Fruit fly (Drosophila melanogaster) whole organism, embryonic: ENCODE measurements around the gene Kap3.
A peak's percentile ranks its signal among the peaks of the same experiment; 100 is the strongest.

ENCODE experiments used
- BEAF-32 ChIP-seq: fragments of 200-800 bp; sonication (Bioruptor generic); optimal IDR thresholded peaks from 3 replicates; lab custom pipeline; 2017; ENCODE audit warnings: missing biosample characterization, missing genetic modification characterization, mild to moderate bottlenecking, moderate library complexity, missing genetic modification reagents
- Blimp-1 ChIP-seq: fragments of 200-800 bp; sonication (Bioruptor generic); optimal IDR thresholded peaks from 3 replicates; lab custom pipeline; 2018; ENCODE audit warnings: missing biosample characterization, missing genetic modification characterization, mild to moderate bottlenecking, moderate library complexity, missing genetic modification reagents
- CG13287 ChIP-seq: fragments of 200-800 bp; sonication (Bioruptor generic); IDR thresholded peaks from 2 replicates; pipeline ENCODE4 v1.3.6; 2022; ENCODE audit warnings: missing biosample characterization, missing genetic modification characterization; ENCODE audit not compliant: partially characterized antibody
- CG13624 ChIP-seq: fragments of 200-800 bp; sonication (Bioruptor generic); optimal IDR thresholded peaks from 2 replicates; lab custom pipeline; 2016; ENCODE audit warnings: missing biosample characterization, missing genetic modification characterization
- CG14710 ChIP-seq: fragments of 200-800 bp; sonication (Bioruptor generic); optimal IDR thresholded peaks from 3 replicates; lab custom pipeline; 2019; ENCODE audit warnings: missing biosample characterization, mild to moderate bottlenecking, missing genetic modification characterization, moderate library complexity
- CG14860 ChIP-seq: fragments of 200-800 bp; sonication (Bioruptor generic); IDR thresholded peaks from 3 replicates; pipeline ENCODE4 v1.3.6; 2022; ENCODE audit warnings: missing biosample characterization, missing genetic modification characterization; ENCODE audit not compliant: partially characterized antibody
- CG16813 ChIP-seq: fragments of 200-800 bp; sonication (Bioruptor generic); IDR thresholded peaks from 3 replicates; pipeline ENCODE4 v1.3.6; 2022; ENCODE audit warnings: missing biosample characterization, missing genetic modification characterization; ENCODE audit not compliant: partially characterized antibody
- CG17186 ChIP-seq: fragments of 200-800 bp; sonication (Bioruptor generic); optimal IDR thresholded peaks from 3 replicates; lab custom pipeline; 2017; ENCODE audit warnings: missing biosample characterization, missing genetic modification reagents, missing genetic modification characterization
- CG18262 ChIP-seq: fragments of 200-800 bp; optimal IDR thresholded peaks from 3 replicates; lab custom pipeline; 2019; ENCODE audit warnings: missing biosample characterization, mild to moderate bottlenecking, missing genetic modification characterization, moderate library complexity
- CG2129 ChIP-seq: fragments of 200-800 bp; sonication (Bioruptor generic); IDR thresholded peaks from 2 replicates; pipeline ENCODE4 v1.3.6; 2022; ENCODE audit warnings: missing biosample characterization, missing genetic modification characterization; ENCODE audit not compliant: partially characterized antibody
- CG2889 ChIP-seq: fragments of 200-800 bp; sonication (Bioruptor generic); IDR thresholded peaks from 3 replicates; pipeline ENCODE4 v1.3.6; 2022; ENCODE audit warnings: missing biosample characterization, missing genetic modification characterization
- CG3065 ChIP-seq: fragments of 200-800 bp; sonication (Bioruptor generic); optimal IDR thresholded peaks from 2 replicates; lab custom pipeline; 2016; ENCODE audit warnings: missing biosample characterization, missing genetic modification characterization
- CG31441 ChIP-seq: fragments of 200-800 bp; sonication (Bioruptor generic); IDR thresholded peaks from 2 replicates; pipeline ENCODE4 v1.3.6; 2022; ENCODE audit warnings: missing biosample characterization, missing genetic modification characterization
- CG33557 ChIP-seq: fragments of 200-800 bp; sonication (Bioruptor generic); optimal IDR thresholded peaks from 2 replicates; lab custom pipeline; 2019; ENCODE audit warnings: missing biosample characterization, mild to moderate bottlenecking, missing genetic modification characterization, moderate library complexity
- CG6791 ChIP-seq: fragments of 200-800 bp; sonication (Bioruptor generic); IDR thresholded peaks from 3 replicates; pipeline ENCODE4 v1.3.6; 2022; ENCODE audit warnings: missing biosample characterization, missing genetic modification characterization; ENCODE audit not compliant: partially characterized antibody
- CG9797 ChIP-seq: fragments of 200-800 bp; sonication (Bioruptor generic); optimal IDR thresholded peaks from 3 replicates; lab custom pipeline; 2018; ENCODE audit warnings: missing biosample characterization, mild to moderate bottlenecking, missing genetic modification characterization
- Doc3 ChIP-seq: fragments of 200-800 bp; sonication (Bioruptor generic); IDR thresholded peaks from 3 replicates; pipeline ENCODE4 v1.3.6; 2022; ENCODE audit warnings: missing biosample characterization, missing genetic modification characterization; ENCODE audit not compliant: partially characterized antibody
- Dp ChIP-seq: fragments of 200-800 bp; sonication (Bioruptor generic); optimal IDR thresholded peaks from 2 replicates; lab custom pipeline; 2018; ENCODE audit warnings: missing biosample characterization, mild to moderate bottlenecking, missing genetic modification characterization, moderate library complexity
- Elba2 ChIP-seq: fragments of 200-800 bp; sonication (Bioruptor generic); optimal IDR thresholded peaks from 3 replicates; lab custom pipeline; 2016; ENCODE audit warnings: missing biosample characterization, missing genetic modification characterization
- HLH4C ChIP-seq: fragments of 200-800 bp; sonication (Bioruptor generic); IDR thresholded peaks from 3 replicates; pipeline ENCODE4 v1.3.6; 2022; ENCODE audit warnings: missing biosample characterization, missing genetic modification characterization; ENCODE audit not compliant: partially characterized antibody
- Hr39 ChIP-seq: fragments of >200 bp; optimal IDR thresholded peaks from 2 replicates; lab custom pipeline; 2017
- MESR4 ChIP-seq: fragments of 200-800 bp; sonication (Bioruptor generic); optimal IDR thresholded peaks from 2 replicates; lab custom pipeline; 2018; ENCODE audit warnings: missing biosample characterization, mild to moderate bottlenecking, missing genetic modification characterization, moderate library complexity
- Med ChIP-seq: fragments of 200-800 bp; sonication (Bioruptor generic); peaks from one replicate; lab custom pipeline; 2016; ENCODE audit warnings: missing biosample characterization, missing genetic modification characterization, mild to moderate bottlenecking, inconsistent platforms, moderate library complexity
- NFAT ChIP-seq: fragments of 200-800 bp; sonication (Bioruptor generic); IDR thresholded peaks from 2 replicates; pipeline ENCODE4 v1.3.6; 2022; ENCODE audit warnings: missing biosample characterization, missing genetic modification characterization
- Nf-YA ChIP-seq: fragments of 200-800 bp; sonication (Bioruptor generic); IDR thresholded peaks from 2 replicates; pipeline ENCODE4 v1.3.6; 2022; ENCODE audit warnings: missing biosample characterization, missing genetic modification characterization
- Nf-YC ChIP-seq: fragments of 200-800 bp; optimal IDR thresholded peaks from 3 replicates; lab custom pipeline; 2019; ENCODE audit warnings: missing biosample characterization, mild to moderate bottlenecking, missing genetic modification characterization, moderate library complexity
- Opbp ChIP-seq: fragments of 200-800 bp; sonication (Bioruptor generic); IDR thresholded peaks from 3 replicates; pipeline ENCODE4 v1.3.6; 2022; ENCODE audit warnings: missing biosample characterization, missing genetic modification characterization; ENCODE audit not compliant: partially characterized antibody
- ato ChIP-seq: fragments of 200-800 bp; sonication (Bioruptor generic); IDR thresholded peaks from 2 replicates; pipeline ENCODE4 v1.3.6; 2022; ENCODE audit warnings: missing biosample characterization, missing genetic modification characterization; ENCODE audit not compliant: partially characterized antibody
- bbx ChIP-seq: fragments of 200-800 bp; sonication (Bioruptor generic); IDR thresholded peaks from 2 replicates; pipeline ENCODE4 v1.3.6; 2022; ENCODE audit warnings: missing biosample characterization, missing genetic modification characterization; ENCODE audit not compliant: partially characterized antibody
- chinmo ChIP-seq: fragments of 200-800 bp; sonication (Bioruptor generic); IDR thresholded peaks from 4 replicates; pipeline ENCODE4 v1.3.6; 2022; ENCODE audit warnings: missing biosample characterization, missing genetic modification characterization; ENCODE audit not compliant: partially characterized antibody
- eve ChIP-seq, 2 experiments: fragments of >200 bp; optimal IDR thresholded peaks; 2 replicates each; lab custom pipeline; 2017; ENCODE audit warnings: missing biosample characterization in 2 of 2, missing genetic modification characterization in 2 of 2
- gfzf ChIP-seq: fragments of 200-800 bp; sonication (Bioruptor generic); optimal IDR thresholded peaks from 2 replicates; lab custom pipeline; 2016; ENCODE audit warnings: missing biosample characterization, mild to moderate bottlenecking, missing genetic modification characterization, moderate library complexity
- hb ChIP-seq: fragments of 200-800 bp; sonication (Bioruptor generic); IDR thresholded peaks from 3 replicates; pipeline ENCODE4 v1.3.6; 2022; ENCODE audit warnings: missing biosample characterization, missing genetic modification characterization; ENCODE audit not compliant: partially characterized antibody
- insv ChIP-seq, 2 experiments: fragments of 200-800 bp; sonication (Bioruptor generic); optimal IDR thresholded peaks; 3 replicates each; lab custom pipeline; 2016 to 2018; ENCODE audit warnings: missing biosample characterization in 2 of 2, missing genetic modification characterization in 2 of 2
- nau ChIP-seq: fragments of 200-800 bp; sonication (Bioruptor generic); optimal IDR thresholded peaks from 3 replicates; lab custom pipeline; 2017; ENCODE audit warnings: missing biosample characterization, mild to moderate bottlenecking, missing genetic modification characterization, missing genetic modification reagents
- ro ChIP-seq: fragments of 200-800 bp; sonication (Bioruptor generic); IDR thresholded peaks from 2 replicates; pipeline ENCODE4 v1.3.6; 2022; ENCODE audit warnings: missing biosample characterization, missing genetic modification characterization
- row ChIP-seq: fragments of 200-800 bp; sonication (Bioruptor generic); IDR thresholded peaks from 3 replicates; pipeline ENCODE4 v1.3.6; 2022; ENCODE audit warnings: missing biosample characterization, missing genetic modification characterization
- scrt ChIP-seq: fragments of 200-800 bp; sonication (Bioruptor generic); optimal IDR thresholded peaks from 2 replicates; lab custom pipeline; 2018; ENCODE audit warnings: missing biosample characterization, mild to moderate bottlenecking, missing genetic modification characterization, moderate library complexity
- sd ChIP-seq: fragments of 200-800 bp; sonication (Bioruptor generic); optimal IDR thresholded peaks from 3 replicates; lab custom pipeline; 2018; ENCODE audit warnings: missing biosample characterization, mild to moderate bottlenecking, missing genetic modification characterization, moderate library complexity
- sens ChIP-seq: fragments of 200-800 bp; sonication (Bioruptor generic); peaks from one replicate; lab custom pipeline; 2016; ENCODE audit warnings: missing biosample characterization, missing genetic modification characterization
- sima ChIP-seq: fragments of 200-800 bp; sonication (Bioruptor generic); optimal IDR thresholded peaks from 2 replicates; lab custom pipeline; 2016; ENCODE audit warnings: missing biosample characterization, missing genetic modification characterization
- stwl ChIP-seq: fragments of 200-800 bp; sonication (Bioruptor generic); optimal IDR thresholded peaks from 3 replicates; lab custom pipeline; 2018; ENCODE audit warnings: missing biosample characterization, mild to moderate bottlenecking, missing genetic modification characterization, moderate library complexity
- unc-4 ChIP-seq: fragments of 200-800 bp; sonication (Bioruptor generic); IDR thresholded peaks from 2 replicates; pipeline ENCODE4 v1.3.6; 2022; ENCODE audit warnings: missing biosample characterization, missing genetic modification characterization; ENCODE audit not compliant: partially characterized antibody
- zen ChIP-seq: fragments of 200-800 bp; sonication (Bioruptor generic); optimal IDR thresholded peaks from 3 replicates; lab custom pipeline; 2018; ENCODE audit warnings: missing biosample characterization, mild to moderate bottlenecking, missing genetic modification characterization, moderate library complexity
- zen2 ChIP-seq: fragments of 200-800 bp; sonication (Bioruptor generic); IDR thresholded peaks from 3 replicates; pipeline ENCODE4 v1.3.6; 2022; ENCODE audit warnings: missing biosample characterization, missing genetic modification characterization; ENCODE audit not compliant: partially characterized antibody

The Kap3 gene

dm6 chrX:11369374-11369773 is 29.5 kb upstream of the Kap3 start, which contains the start of gene dlg1 (continued):
- TF ChIP-seq Doc3 (GFP tag; lab: Robert Waterston, UW) (peak; percentile 49; the same call in 2 of the 3 replicates), CG14710 (tag; lab: Kevin White, UChicago) (peak; percentile 43), gfzf (GFP tag; lab: Kevin White, UChicago) (peak; percentile 67), scrt (GFP tag; lab: Kevin White, UChicago) (no peak), bbx (peak; percentile 55), eve (GFP tag; optimal IDR thresholded peaks at IDR 0.05; lab: Kevin White, UChicago) (no peak), Dp (GFP tag; lab: Kevin White, UChicago) (peak; percentile 73), sens (GFP tag; lab: Kevin White, UChicago) (peak; percentile 55), CG33557 (GFP tag; lab: Kevin White, UChicago) (no peak), sima (GFP tag; lab: Kevin White, UChicago) (no peak), Elba2 (GFP tag; lab: Kevin White, UChicago) (peak; percentile 63), CG13287 (GFP tag; lab: Robert Waterston, UW) (peak; percentile 78), Opbp (GFP tag; lab: Robert Waterston, UW) (peak; percentile 54; the same call in 1 of the 3 replicates), CG2129 (GFP tag; lab: Robert Waterston, UW) (peak; percentile 31; the same call in 1 of the 2 replicates), Med (peak; percentile 77), insv (GFP tag; optimal IDR thresholded peaks at IDR 0.05; lab: Kevin White, UChicago) (peak; percentile 94 to 99), CG31441 (no peak), Blimp-1 (GFP tag; lab: Kevin White, UChicago) (no peak), CG17186 (GFP tag; lab: Kevin White, UChicago) (peak; percentile 4), Hr39 (lab: Kevin White, UChicago) (no peak), stwl (tag; lab: Kevin White, UChicago) (peak; percentile 63), Nf-YA (GFP tag; lab: Robert Waterston, UW) (no peak), unc-4 (GFP tag; lab: Robert Waterston, UW) (peak; percentile 70), CG14860 (peak; percentile 65; the same call in 1 of the 3 replicates), CG16813 (GFP tag; lab: Robert Waterston, UW) (peak; percentile 67), ro (GFP tag; lab: Robert Waterston, UW) (no peak), NFAT (no peak), chinmo (GFP tag; lab: Robert Waterston, UW) (0 out of 4 replicates have a peak, but pooled peaks have one; percentile 49), CG18262 (tag; lab: Kevin White, UChicago) (no peak), Nf-YC (tag; lab: Kevin White, UChicago) (peak; percentile 57), zen2 (GFP tag; lab: Robert Waterston, UW) (peak; percentile 10; the same call in 1 of the 3 replicates), nau (GFP tag; lab: Kevin White, UChicago) (no peak), CG2889 (GFP tag; lab: Robert Waterston, UW) (no peak), BEAF-32 (GFP tag; lab: Kevin White, UChicago) (peak; percentile 69), CG6791 (GFP tag; lab: Robert Waterston, UW) (peak; percentile 49; the same call in 1 of the 3 replicates), CG3065 (no peak), HLH4C (GFP tag; lab: Robert Waterston, UW) (peak; percentile 75), CG13624 (GFP tag; lab: Kevin White, UChicago) (no peak), ato (peak; percentile 34; the same call in 1 of the 2 replicates), row (GFP tag; lab: Robert Waterston, UW) (peak; percentile 33; the same call in 1 of the 3 replicates), CG9797 (GFP tag; lab: Kevin White, UChicago) (peak; percentile 55), MESR4 (GFP tag; lab: Kevin White, UChicago) (no peak), sd (tag; lab: Kevin White, UChicago) (peak; percentile 30), zen (tag; lab: Kevin White, UChicago) (peak; percentile 11), hb (GFP tag; lab: Robert Waterston, UW) (peak; percentile 63; the same call in 2 of the 3 replicates)
